Fruit fly (Drosophila melanogaster) whole organism, wandering third instar larva: Measurements from ENCODE around the gene ps.
A peak's percentile ranks its signal among the peaks of the same experiment; 100 is the strongest.

Source experiments
- Dfd ChIP-seq: fragments of >200 bp; optimal IDR thresholded peaks from 2 replicates; lab custom pipeline; 2017; ENCODE audit warnings: missing biosample characterization, missing genetic modification characterization
- GATAd ChIP-seq: sonication (Bioruptor generic); optimal IDR thresholded peaks from 2 replicates; lab custom pipeline; 2016; ENCODE audit warnings: missing biosample characterization, missing genetic modification characterization
- HLH106 ChIP-seq: fragments of 200-800 bp; optimal IDR thresholded peaks from 3 replicates; lab custom pipeline; 2019; ENCODE audit warnings: missing biosample characterization, mild to moderate bottlenecking, missing genetic modification characterization, moderate library complexity
- Hr78 ChIP-seq: fragments of >200 bp; optimal IDR thresholded peaks from 2 replicates; lab custom pipeline; 2017; ENCODE audit warnings: missing biosample characterization, missing genetic modification characterization
- N ChIP-seq: fragments of >200 bp; optimal IDR thresholded peaks from 2 replicates; lab custom pipeline; 2018; ENCODE audit warnings: missing biosample characterization, missing external identifiers, missing genetic modification characterization
- br ChIP-seq: fragments of 200-800 bp; sonication (Bioruptor generic); optimal IDR thresholded peaks from 2 replicates; lab custom pipeline; 2016; ENCODE audit warnings: missing biosample characterization, missing genetic modification characterization
- h ChIP-seq: fragments of 200-800 bp; sonication (Bioruptor generic); optimal IDR thresholded peaks from 3 replicates; lab custom pipeline; 2016; ENCODE audit warnings: missing biosample characterization, mild to moderate bottlenecking, missing genetic modification characterization
- jim ChIP-seq: fragments of 175-275, 200-325 bp; sonication (Bioruptor generic); optimal IDR thresholded peaks from 2 replicates; lab custom pipeline; 2016; ENCODE audit warnings: missing biosample characterization, mild to moderate bottlenecking, missing genetic modification characterization

dm6 chr3R:9503329-9504088 lies 85.8 kb downstream of the ps start:
- TF ChIP-seq GATAd (GFP tag; lab: Kevin White, UChicago), result no peak
- TF ChIP-seq h, result peak; percentile 39
- peak; percentile 14 for TF ChIP-seq br (GFP tag; lab: Kevin White, UChicago)
- no peak for TF ChIP-seq Dfd
- no peak for TF ChIP-seq jim
- TF ChIP-seq HLH106 (tag; lab: Kevin White, UChicago), result no peak
- no peak for TF ChIP-seq Hr78 (GFP tag; lab: Kevin White, UChicago)
- no peak for TF ChIP-seq N (GFP tag; lab: Kevin White, UChicago)
